Fruit fly (Drosophila melanogaster) whole organism, embryonic: ENCODE results near the gene Agpat4.

Experiments used
- Atf-2 ChIP-seq: fragments of 200-800 bp; sonication (Bioruptor generic); optimal IDR thresholded peaks from 2 replicates; lab custom pipeline; 2016; ENCODE audit warnings: missing biosample characterization, missing genetic modification characterization
- CG10209 ChIP-seq: fragments of 200-800 bp; sonication (Bioruptor generic); optimal IDR thresholded peaks from 3 replicates; lab custom pipeline; 2017; ENCODE audit warnings: missing biosample characterization, mild to moderate bottlenecking, missing genetic modification characterization, missing genetic modification reagents
- CG12659 ChIP-seq: fragments of 200-800 bp; sonication (Bioruptor generic); optimal IDR thresholded peaks from 3 replicates; lab custom pipeline; 2017; ENCODE audit warnings: mild to moderate bottlenecking, missing biosample characterization, missing genetic modification reagents, missing genetic modification characterization
- CG13296 ChIP-seq: fragments of 200-800 bp; sonication (Bioruptor generic); optimal IDR thresholded peaks from 3 replicates; lab custom pipeline; 2018; ENCODE audit warnings: missing biosample characterization, mild to moderate bottlenecking, missing genetic modification characterization
- CG13424 ChIP-seq: fragments of 200-800 bp; sonication (Bioruptor generic); optimal IDR thresholded peaks from 2 replicates; lab custom pipeline; 2019; ENCODE audit warnings: missing biosample characterization, mild to moderate bottlenecking, missing genetic modification characterization, moderate library complexity
- CG14050 ChIP-seq: fragments of 200-800 bp; sonication (Bioruptor generic); IDR thresholded peaks from 3 replicates; pipeline ENCODE4 v1.3.6; 2022; ENCODE audit warnings: missing biosample characterization, missing genetic modification characterization
- CG14860 ChIP-seq: fragments of 200-800 bp; sonication (Bioruptor generic); IDR thresholded peaks from 3 replicates; pipeline ENCODE4 v1.3.6; 2022; ENCODE audit warnings: missing biosample characterization, missing genetic modification characterization; ENCODE audit not compliant: partially characterized antibody
- CG15514 ChIP-seq: fragments of 200-800 bp; sonication (Bioruptor generic); optimal IDR thresholded peaks from 3 replicates; lab custom pipeline; 2017; ENCODE audit warnings: missing biosample characterization, missing genetic modification characterization, mild to moderate bottlenecking, moderate library complexity, missing genetic modification reagents
- CG16863 ChIP-seq: fragments of 200-800 bp; sonication (Bioruptor generic); optimal IDR thresholded peaks from 3 replicates; lab custom pipeline; 2016; ENCODE audit warnings: missing biosample characterization, missing genetic modification characterization
- CG17361 ChIP-seq: fragments of 200-800 bp; sonication (Bioruptor generic); IDR thresholded peaks from 3 replicates; pipeline ENCODE4 v1.3.6; 2022; ENCODE audit warnings: missing biosample characterization, missing genetic modification characterization
- CG17568 ChIP-seq: fragments of 200-800 bp; sonication (Bioruptor generic); optimal IDR thresholded peaks from 2 replicates; lab custom pipeline; 2018; ENCODE audit warnings: missing biosample characterization, mild to moderate bottlenecking, missing genetic modification characterization, moderate library complexity
- CG17802 ChIP-seq: fragments of 200-800 bp; sonication (Bioruptor generic); optimal IDR thresholded peaks from 2 replicates; lab custom pipeline; 2018; ENCODE audit warnings: missing biosample characterization, mild to moderate bottlenecking, missing genetic modification characterization, moderate library complexity
- CG17829 ChIP-seq: fragments of 200-800 bp; optimal IDR thresholded peaks from 2 replicates; lab custom pipeline; 2019; ENCODE audit warnings: missing biosample characterization, mild to moderate bottlenecking, missing genetic modification characterization, moderate library complexity
- CG3281 ChIP-seq: fragments of 200-800 bp; sonication (Bioruptor generic); optimal IDR thresholded peaks from 3 replicates; lab custom pipeline; 2017; ENCODE audit warnings: missing biosample characterization, mild to moderate bottlenecking, missing genetic modification characterization
- CG4328 ChIP-seq: fragments of 200-800 bp; sonication (Bioruptor generic); optimal IDR thresholded peaks from 3 replicates; lab custom pipeline; 2017; ENCODE audit warnings: missing biosample characterization, missing genetic modification reagents, missing genetic modification characterization
- CG5953 ChIP-seq: fragments of 200-800 bp; sonication (Bioruptor generic); IDR thresholded peaks from 2 replicates; pipeline ENCODE4 v1.3.6; 2022; ENCODE audit warnings: missing biosample characterization, missing genetic modification characterization
- CG6272 ChIP-seq: fragments of 200-800 bp; sonication (Bioruptor generic); IDR thresholded peaks from 2 replicates; pipeline ENCODE4 v1.3.6; 2022; ENCODE audit warnings: missing biosample characterization, missing genetic modification characterization
- CG6654 ChIP-seq: fragments of 200-800 bp; sonication (Bioruptor generic); optimal IDR thresholded peaks from 2 replicates; lab custom pipeline; 2017; ENCODE audit warnings: missing biosample characterization, mild to moderate bottlenecking, missing genetic modification characterization
- CG7357 ChIP-seq: fragments of 200-800 bp; sonication (Bioruptor generic); IDR thresholded peaks from 3 replicates; pipeline ENCODE4 v1.3.6; 2022; ENCODE audit warnings: missing biosample characterization, missing genetic modification characterization
- CG8924 ChIP-seq: fragments of 200-800 bp; optimal IDR thresholded peaks from 3 replicates; lab custom pipeline; 2019; ENCODE audit warnings: missing biosample characterization, mild to moderate bottlenecking, missing genetic modification characterization, moderate library complexity
- Dp ChIP-seq: fragments of 200-800 bp; sonication (Bioruptor generic); optimal IDR thresholded peaks from 2 replicates; lab custom pipeline; 2018; ENCODE audit warnings: missing biosample characterization, mild to moderate bottlenecking, missing genetic modification characterization, moderate library complexity
- Fer2 ChIP-seq: fragments of 200-800 bp; sonication (Bioruptor generic); optimal IDR thresholded peaks from 2 replicates; lab custom pipeline; 2018; ENCODE audit warnings: missing biosample characterization, mild to moderate bottlenecking, missing genetic modification characterization, moderate library complexity
- HLHmδ ChIP-seq: fragments of 200-800 bp; sonication (Bioruptor generic); optimal IDR thresholded peaks from 2 replicates; lab custom pipeline; 2018; ENCODE audit warnings: missing biosample characterization, mild to moderate bottlenecking, missing genetic modification characterization, moderate library complexity
- HmgZ ChIP-seq: fragments of 200-800 bp; sonication (Bioruptor generic); optimal IDR thresholded peaks from 2 replicates; lab custom pipeline; 2018; ENCODE audit warnings: missing biosample characterization, mild to moderate bottlenecking, missing genetic modification characterization
- Max ChIP-seq: fragments of 200-800 bp; sonication (Bioruptor generic); optimal IDR thresholded peaks from 2 replicates; lab custom pipeline; 2016; ENCODE audit warnings: missing biosample characterization, mild to moderate bottlenecking, missing genetic modification characterization
- Nf-YA ChIP-seq: fragments of 200-800 bp; sonication (Bioruptor generic); IDR thresholded peaks from 2 replicates; pipeline ENCODE4 v1.3.6; 2022; ENCODE audit warnings: missing biosample characterization, missing genetic modification characterization
- Nf-YB ChIP-seq: fragments of 200-800 bp; sonication (Bioruptor generic); optimal IDR thresholded peaks from 3 replicates; lab custom pipeline; 2019; ENCODE audit warnings: missing biosample characterization, mild to moderate bottlenecking, missing genetic modification characterization, moderate library complexity
- Nf-YC ChIP-seq: fragments of 200-800 bp; optimal IDR thresholded peaks from 3 replicates; lab custom pipeline; 2019; ENCODE audit warnings: missing biosample characterization, mild to moderate bottlenecking, missing genetic modification characterization, moderate library complexity
- Opbp ChIP-seq: fragments of 200-800 bp; sonication (Bioruptor generic); IDR thresholded peaks from 3 replicates; pipeline ENCODE4 v1.3.6; 2022; ENCODE audit warnings: missing biosample characterization, missing genetic modification characterization; ENCODE audit not compliant: partially characterized antibody
- Scr ChIP-seq: fragments of 200-800 bp; sonication (Bioruptor generic); IDR thresholded peaks from 2 replicates; pipeline ENCODE4 v1.3.6; 2022; ENCODE audit warnings: missing biosample characterization, missing genetic modification characterization; ENCODE audit not compliant: partially characterized antibody
- Taf1 ChIP-seq: fragments of 200-800 bp; sonication (Bioruptor generic); IDR thresholded peaks from 2 replicates; pipeline ENCODE4 v1.3.6; 2022; ENCODE audit warnings: missing biosample characterization, missing genetic modification characterization
- YL-1 ChIP-seq: fragments of 200-800 bp; sonication (Bioruptor generic); optimal IDR thresholded peaks from 3 replicates; lab custom pipeline; 2017; ENCODE audit warnings: missing biosample characterization, mild to moderate bottlenecking, missing genetic modification characterization
- bsh ChIP-seq, 2 experiments: fragments of 200-800 bp; sonication (Bioruptor generic); optimal IDR thresholded peaks; 2 replicates each; lab custom pipeline; 2017 to 2018; ENCODE audit warnings: mild to moderate bottlenecking in 2 of 2, missing biosample characterization in 2 of 2, missing genetic modification characterization in 2 of 2, moderate library complexity in 1 of 2
- crc ChIP-seq: fragments of 200-800 bp; sonication (Bioruptor generic); optimal IDR thresholded peaks from 2 replicates; lab custom pipeline; 2016; ENCODE audit warnings: missing biosample characterization, missing genetic modification characterization
- dimm ChIP-seq: fragments of 200-800 bp; sonication (Bioruptor generic); IDR thresholded peaks from 2 replicates; pipeline ENCODE4 v1.3.6; 2022; ENCODE audit warnings: missing biosample characterization, missing genetic modification characterization
- ewg ChIP-seq: fragments of 200-800 bp; sonication (Bioruptor generic); optimal IDR thresholded peaks from 3 replicates; lab custom pipeline; 2017; ENCODE audit warnings: mild to moderate bottlenecking, missing biosample characterization, missing genetic modification reagents, missing genetic modification characterization
- exex ChIP-seq: fragments of 200-800 bp; sonication (Bioruptor generic); optimal IDR thresholded peaks from 4 replicates; lab custom pipeline; 2018; ENCODE audit warnings: missing biosample characterization, mild to moderate bottlenecking, missing genetic modification characterization, moderate library complexity
- gsb ChIP-seq: fragments of 200-800 bp; sonication (Bioruptor generic); IDR thresholded peaks from 2 replicates; pipeline ENCODE4 v1.3.6; 2022; ENCODE audit warnings: missing biosample characterization, missing genetic modification characterization
- her ChIP-seq: fragments of 200-800 bp; sonication (Bioruptor generic); optimal IDR thresholded peaks from 2 replicates; lab custom pipeline; 2016; ENCODE audit warnings: missing biosample characterization, missing genetic modification characterization
- inv ChIP-seq: fragments of 200-800 bp; sonication (Bioruptor generic); IDR thresholded peaks from 2 replicates; pipeline ENCODE4 v1.3.6; 2022; ENCODE audit warnings: missing biosample characterization, missing genetic modification characterization; ENCODE audit not compliant: partially characterized antibody
- maf-S ChIP-seq: fragments of 200-800 bp; sonication (Bioruptor generic); optimal IDR thresholded peaks from 2 replicates; lab custom pipeline; 2016; ENCODE audit warnings: missing biosample characterization, missing genetic modification characterization
- mld ChIP-seq: fragments of 200-800 bp; sonication (Bioruptor generic); IDR thresholded peaks from 3 replicates; pipeline ENCODE4 v1.3.6; 2022; ENCODE audit warnings: missing biosample characterization, missing genetic modification characterization; ENCODE audit not compliant: partially characterized antibody
- sens ChIP-seq: fragments of 200-800 bp; sonication (Bioruptor generic); peaks from one replicate; lab custom pipeline; 2016; ENCODE audit warnings: missing biosample characterization, missing genetic modification characterization
- stwl ChIP-seq: fragments of 200-800 bp; sonication (Bioruptor generic); optimal IDR thresholded peaks from 3 replicates; lab custom pipeline; 2018; ENCODE audit warnings: missing biosample characterization, mild to moderate bottlenecking, missing genetic modification characterization, moderate library complexity
- tio ChIP-seq: fragments of 200-800 bp; sonication (Bioruptor generic); optimal IDR thresholded peaks from 2 replicates; lab custom pipeline; 2017; ENCODE audit warnings: missing biosample characterization, missing genetic modification characterization, inconsistent platforms
- tll ChIP-seq, 2 experiments: fragments of 200-800 bp in 1 of 2; fragments of >200 bp in 1 of 2; sonication (Bioruptor generic) in 1 of 2; optimal IDR thresholded peaks; 2 replicates each; lab custom pipeline; 2017 to 2019; ENCODE audit warnings: missing biosample characterization in 2 of 2, missing genetic modification characterization in 2 of 2, mild to moderate bottlenecking in 1 of 2, moderate library complexity in 1 of 2
- usp ChIP-seq: fragments of >200 bp; optimal IDR thresholded peaks from 2 replicates; lab custom pipeline; 2017; ENCODE audit warnings: missing biosample characterization, missing genetic modification characterization
- yki ChIP-seq: fragments of >200 bp; optimal IDR thresholded peaks from 3 replicates; lab custom pipeline; 2018
- zfh1 ChIP-seq: fragments of 200-800 bp; sonication (Bioruptor generic); IDR thresholded peaks from 3 replicates; pipeline ENCODE4 v1.3.6; 2022; ENCODE audit warnings: missing biosample characterization, missing genetic modification characterization

Agpat4 gene

dm6 chr3L:16412394-16412950 is 31.1 kb upstream of the Agpat4 start, which contains the start of gene Serinc (continued):
- TF ChIP-seq Nf-YB (GFP tag; lab: Kevin White, UChicago) (peak; percentile 37), HmgZ (peak; percentile 82), CG17568 (no peak), Nf-YC (tag; lab: Kevin White, UChicago) (no peak), CG14860 (peak; percentile 97), CG14050 (GFP tag; lab: Robert Waterston, UW) (peak; percentile 20; the same call in 1 of the 3 replicates), CG13296 (GFP tag; lab: Kevin White, UChicago) (peak; percentile 35), YL-1 (GFP tag; lab: Kevin White, UChicago) (peak; percentile 81), CG4328 (GFP tag; lab: Kevin White, UChicago) (peak; percentile 15), maf-S (GFP tag; lab: Kevin White, UChicago) (peak; percentile 50), CG3281 (GFP tag; lab: Kevin White, UChicago) (peak; percentile 32), Opbp (GFP tag; lab: Robert Waterston, UW) (peak; percentile 98), usp (no peak), exex (tag; lab: Kevin White, UChicago) (peak; percentile 15), ewg (GFP tag; lab: Kevin White, UChicago) (peak; percentile 39), Scr (GFP tag; lab: Robert Waterston, UW) (peak; percentile 98), CG16863 (GFP tag; lab: Kevin White, UChicago) (peak; percentile 55), inv (GFP tag; lab: Robert Waterston, UW) (peak; percentile 97), CG7357 (GFP tag; lab: Robert Waterston, UW) (no peak), Max (GFP tag; lab: Kevin White, UChicago) (peak; percentile 74), CG6654 (no peak), yki (lab: Kevin White, UChicago) (no peak), Atf-2 (GFP tag; lab: Kevin White, UChicago) (peak; percentile 53), tio (GFP tag; lab: Kevin White, UChicago) (no peak), zfh1 (GFP tag; lab: Robert Waterston, UW) (0 out of 3 replicates have a peak, but pooled peaks have one; percentile 52), tll (GFP tag; optimal IDR thresholded peaks at IDR 0.05; lab: Kevin White, UChicago) (no peak), Fer2 (tag; lab: Kevin White, UChicago) (peak; percentile 16), HLHmδ (GFP tag; lab: Kevin White, UChicago) (no peak), CG12659 (GFP tag; lab: Kevin White, UChicago) (peak; percentile 84), CG13424 (tag; lab: Kevin White, UChicago) (peak; percentile 71), stwl (tag; lab: Kevin White, UChicago) (peak; percentile 48), sens (GFP tag; lab: Kevin White, UChicago) (peak; percentile 90), Nf-YA (GFP tag; lab: Robert Waterston, UW) (no peak), CG17361 (peak; percentile 65; the same call in 2 of the 3 replicates), CG5953 (GFP tag; lab: Robert Waterston, UW) (no peak), bsh (GFP tag; optimal IDR thresholded peaks at IDR 0.05; lab: Kevin White, UChicago) (peak in 1 of 2 experiments; percentile 42), CG15514 (GFP tag; lab: Kevin White, UChicago) (peak; percentile 78), CG10209 (peak; percentile 15), CG8924 (tag; lab: Kevin White, UChicago) (peak; percentile 83), her (GFP tag; lab: Kevin White, UChicago) (no peak), gsb (no peak), CG17829 (tag; lab: Kevin White, UChicago) (peak; percentile 59), crc (GFP tag; lab: Kevin White, UChicago) (peak; percentile 6), dimm (no peak), mld (GFP tag; lab: Robert Waterston, UW) (peak; percentile 95), CG17802 (tag; lab: Kevin White, UChicago) (peak; percentile 68), CG6272 (GFP tag; lab: Robert Waterston, UW) (peak; percentile 47; the same call in 1 of the 2 replicates), Dp (GFP tag; lab: Kevin White, UChicago) (peak; percentile 59), Taf1 (GFP tag; lab: Robert Waterston, UW) (no peak)
